Fruit fly (Drosophila melanogaster): Measurements from ENCODE around the gene CG15370.

dm6 chrX:9226837-9227236 lies 1.6 kb downstream of the CG15370 start, which contains the start of gene Gr8a:
- TF ChIP-seq CG8478 (optimal IDR thresholded peaks at IDR 0.05) (no peak), CTCF (optimal IDR thresholded peaks at IDR 0.05) (no peak)

Data from S2 (cell line).